Worm (Caenorhabditis elegans) whole organism, L3 larva: ENCODE measurements around the gene tank-1.

ENCODE experiments used
- R02D3.7 ChIP-seq: fragments of 150-350 bp; optimal IDR thresholded peaks from 2 replicates; lab custom pipeline; 2014; ENCODE audit warnings: missing biosample characterization, missing genetic modification characterization
- ZK546.5 ChIP-seq: sonication (generic microtip); optimal IDR thresholded peaks from 2 replicates; lab custom pipeline; 2017; ENCODE audit warnings: missing biosample characterization, missing genetic modification characterization
- aly-2 ChIP-seq: fragments of 150-350 bp; optimal IDR thresholded peaks from 2 replicates; lab custom pipeline; 2014; ENCODE audit warnings: missing biosample characterization, missing genetic modification characterization
- ama-1 ChIP-seq: fragments of 150-350 bp; optimal IDR thresholded peaks from 2 replicates; lab custom pipeline; 2018
- ceh-16 ChIP-seq: sonication (generic microtip); optimal IDR thresholded peaks from 2 replicates; lab custom pipeline; 2017; ENCODE audit warnings: missing biosample characterization, missing genetic modification characterization
- ceh-28 ChIP-seq: fragments of 150-350 bp; optimal IDR thresholded peaks from 2 replicates; lab custom pipeline; 2014; ENCODE audit warnings: missing biosample characterization, missing genetic modification reagents, missing genetic modification characterization
- ceh-82 ChIP-seq: fragments of 150-350 bp; optimal IDR thresholded peaks from 2 replicates; lab custom pipeline; 2014; ENCODE audit warnings: missing biosample characterization, missing genetic modification characterization
- daf-12 ChIP-seq: fragments of 150-350 bp; optimal IDR thresholded peaks from 2 replicates; lab custom pipeline; 2014; ENCODE audit warnings: missing biosample characterization, missing genetic modification reagents, missing genetic modification characterization
- egl-27 ChIP-seq: sonication (generic microtip); optimal IDR thresholded peaks from 4 replicates; lab custom pipeline; 2017; ENCODE audit warnings: missing biosample characterization, missing genetic modification reagents, missing genetic modification characterization
- egl-5 ChIP-seq: fragments of 150-350 bp; optimal IDR thresholded peaks from 2 replicates; lab custom pipeline; 2017; ENCODE audit warnings: missing biosample characterization, missing genetic modification reagents, missing genetic modification characterization, inconsistent platforms
- elt-1 ChIP-seq: fragments of 150-350 bp; optimal IDR thresholded peaks from 2 replicates; lab custom pipeline; 2014; ENCODE audit warnings: missing biosample characterization, missing genetic modification characterization
- elt-2 ChIP-seq: sonication (generic microtip); optimal IDR thresholded peaks from 2 replicates; lab custom pipeline; 2016; ENCODE audit warnings: missing genetic modification reagents, mild to moderate bottlenecking, missing genetic modification characterization, missing compliant biosample characterization
- elt-3 ChIP-seq, 3 experiments: fragments of 150-350 bp in 1 of 3; sonication (generic microtip) in 2 of 3; optimal IDR thresholded peaks; 2 replicates in 2 of 3; 4 replicates in 1 of 3; lab custom pipeline; 2014 to 2017; ENCODE audit warnings: missing biosample characterization in 3 of 3, missing genetic modification characterization in 3 of 3
- fkh-10 ChIP-seq: sonication (generic microtip); optimal IDR thresholded peaks from 2 replicates; lab custom pipeline; 2017; ENCODE audit warnings: missing biosample characterization, missing genetic modification reagents, missing genetic modification characterization
- fkh-2 ChIP-seq: fragments of 150-350 bp; optimal IDR thresholded peaks from 2 replicates; lab custom pipeline; 2014; ENCODE audit warnings: missing biosample characterization, missing genetic modification reagents, missing genetic modification characterization
- hmg-11 ChIP-seq: sonication (generic microtip); optimal IDR thresholded peaks from 2 replicates; lab custom pipeline; 2016; ENCODE audit warnings: missing genetic modification characterization, missing compliant biosample characterization
- jun-1 ChIP-seq: fragments of 150-350 bp; optimal IDR thresholded peaks from 2 replicates; lab custom pipeline; 2014; ENCODE audit warnings: missing biosample characterization, missing genetic modification reagents, missing genetic modification characterization
- lin-15B ChIP-seq: fragments of 150-350 bp; optimal IDR thresholded peaks from 2 replicates; lab custom pipeline; 2014; ENCODE audit warnings: missing biosample characterization, missing genetic modification characterization
- lin-39 ChIP-seq: fragments of 150-350 bp; optimal IDR thresholded peaks from 2 replicates; lab custom pipeline; 2018; ENCODE audit warnings: missing biosample characterization, missing genetic modification reagents, missing genetic modification characterization
- lsy-12 ChIP-seq: sonication (generic microtip); optimal IDR thresholded peaks from 2 replicates; lab custom pipeline; 2016; ENCODE audit warnings: mild to moderate bottlenecking, missing genetic modification characterization, missing compliant biosample characterization
- mdl-1 ChIP-seq: fragments of 150-350 bp; optimal IDR thresholded peaks from 2 replicates; lab custom pipeline; 2014; ENCODE audit warnings: missing biosample characterization, missing genetic modification characterization
- nfya-1 ChIP-seq: sonication (generic microtip); optimal IDR thresholded peaks from 2 replicates; lab custom pipeline; 2017; ENCODE audit warnings: missing genetic modification characterization, mild to moderate bottlenecking, missing compliant biosample characterization, antibody characterized with exemption, moderate library complexity; ENCODE audit not compliant: insufficient read depth
- nhr-11 ChIP-seq: fragments of 150-350 bp; optimal IDR thresholded peaks from 2 replicates; lab custom pipeline; 2014; ENCODE audit warnings: missing biosample characterization, missing genetic modification characterization
- nhr-23 ChIP-seq: fragments of 150-350 bp; optimal IDR thresholded peaks from 2 replicates; lab custom pipeline; 2014; ENCODE audit warnings: missing biosample characterization, missing genetic modification reagents, missing genetic modification characterization
- nhr-237 ChIP-seq: fragments of 150-350 bp; optimal IDR thresholded peaks from 2 replicates; lab custom pipeline; 2014; ENCODE audit warnings: missing biosample characterization, missing genetic modification characterization
- nhr-25 ChIP-seq: sonication (generic microtip); optimal IDR thresholded peaks from 2 replicates; lab custom pipeline; 2017; ENCODE audit warnings: missing biosample characterization, missing genetic modification characterization
- nhr-28 ChIP-seq: fragments of 150-350 bp; optimal IDR thresholded peaks from 2 replicates; lab custom pipeline; 2014; ENCODE audit warnings: missing biosample characterization, missing genetic modification characterization
- nhr-67 ChIP-seq: fragments of 150-350 bp; optimal IDR thresholded peaks from 2 replicates; lab custom pipeline; 2014; ENCODE audit warnings: missing biosample characterization, missing genetic modification characterization
- nhr-76 ChIP-seq: fragments of 150-350 bp; sonication (generic microtip); optimal IDR thresholded peaks from 5 replicates; lab custom pipeline; 2014; ENCODE audit warnings: missing biosample characterization, missing genetic modification characterization
- pqm-1 ChIP-seq: fragments of 150-350 bp; optimal IDR thresholded peaks from 2 replicates; lab custom pipeline; 2017; ENCODE audit warnings: missing biosample characterization, missing genetic modification characterization, inconsistent platforms
- skn-1 ChIP-seq: fragments of 150-350 bp; optimal IDR thresholded peaks from 2 replicates; lab custom pipeline; 2014; ENCODE audit warnings: missing biosample characterization, missing genetic modification characterization
- tbx-2 ChIP-seq: sonication (generic microtip); optimal IDR thresholded peaks from 2 replicates; lab custom pipeline; 2016; ENCODE audit warnings: mild to moderate bottlenecking, missing genetic modification characterization, missing compliant biosample characterization
- unc-39 ChIP-seq: sonication (generic microtip); optimal IDR thresholded peaks from 4 replicates; lab custom pipeline; 2017; ENCODE audit warnings: missing biosample characterization, missing genetic modification characterization
- unc-62 ChIP-seq: fragments of 150-350 bp; sonication (generic microtip); optimal IDR thresholded peaks from 4 replicates; lab custom pipeline; 2014; ENCODE audit warnings: missing biosample characterization, missing genetic modification reagents, missing genetic modification characterization
- ztf-11 ChIP-seq: fragments of 150-350 bp; optimal IDR thresholded peaks from 2 replicates; lab custom pipeline; 2014; ENCODE audit warnings: missing biosample characterization, missing genetic modification characterization
- ztf-4 ChIP-seq: fragments of 150-350 bp; optimal IDR thresholded peaks from 2 replicates; lab custom pipeline; 2014; ENCODE audit warnings: missing biosample characterization, missing genetic modification characterization

Gene tank-1

ce11 chrV:1285657-1286123 lies at the start of gene tank-1:
Gene tank-1, minus strand, starts transcription at chrV:1285707.
- TF ChIP-seq nfya-1 (tag; lab: Kevin White, UChicago) (no peak), fkh-10 (no peak), pqm-1 (tag; lab: Kevin White, UChicago) (peak; percentile 50), egl-5 (tag; lab: Kevin White, UChicago) (peak; percentile 91), ztf-4 (no peak), lin-39 (peak; percentile 14), hmg-11 (tag; lab: Kevin White, UChicago) (peak; percentile 48), nhr-25 (tag; lab: Kevin White, UChicago) (peak; percentile 74), elt-2 (peak; percentile 11)

- TF ChIP-seq aly-2 (tag; lab: Kevin White, UChicago) = no peak
- no peak for TF ChIP-seq elt-1 (tag; lab: Kevin White, UChicago)
- TF ChIP-seq ceh-82 (tag; lab: Kevin White, UChicago) = no peak
- TF ChIP-seq ztf-11 (tag; lab: Kevin White, UChicago) = no peak
- no peak for TF ChIP-seq nhr-67
- no peak for TF ChIP-seq fkh-2
- TF ChIP-seq lin-15B (tag; lab: Kevin White, UChicago) = no peak
- no peak for TF ChIP-seq nhr-237 (tag; lab: Kevin White, UChicago)
- TF ChIP-seq ZK546.5 = no peak
- no peak for TF ChIP-seq nhr-28 (tag; lab: Kevin White, UChicago)
- no peak for TF ChIP-seq egl-27
- no peak for TF ChIP-seq ceh-16
- no peak for TF ChIP-seq pqm-1 (tag; lab: Kevin White, UChicago)
- TF ChIP-seq ceh-28 = no peak
- no peak for TF ChIP-seq nhr-76
- TF ChIP-seq nfya-1 (tag; lab: Kevin White, UChicago) = peak; percentile 9
- TF ChIP-seq elt-2 = no peak
- peak; percentile 8 for TF ChIP-seq lin-39
These were observed 41.8 kb upstream of the tank-1 start for ce11 chrV:1327317-1327716.

DNA sequence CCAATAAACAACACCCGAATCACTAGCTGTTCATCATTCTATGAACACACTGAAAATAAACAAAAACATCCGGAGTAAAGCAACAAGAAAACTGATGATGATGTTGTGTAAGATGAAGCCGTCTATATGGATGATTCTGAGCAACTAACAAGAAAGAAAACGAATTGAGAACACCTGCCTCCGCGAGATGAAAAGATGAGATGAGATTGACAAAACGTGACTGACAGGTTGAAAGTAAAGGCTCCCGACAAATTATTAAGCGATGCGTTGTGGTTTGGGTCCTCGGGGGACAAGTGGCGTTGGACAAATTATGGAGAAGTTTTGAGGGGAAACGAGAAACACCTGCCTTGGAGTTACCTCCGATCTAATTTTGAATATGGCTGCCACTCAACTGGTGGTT lies 40.6 kb upstream of the tank-1 start:
- TF ChIP-seq tbx-2 (tag; lab: Kevin White, UChicago) = no peak
- TF ChIP-seq daf-12 (tag; lab: Kevin White, UChicago) = no peak
- TF ChIP-seq lin-39 = no peak
- no peak for TF ChIP-seq jun-1 (tag; lab: Kevin White, UChicago)
- no peak for TF ChIP-seq ama-1
- no peak for TF ChIP-seq egl-5 (tag; lab: Kevin White, UChicago)
- TF ChIP-seq nhr-23 (tag; lab: Kevin White, UChicago) = no peak
- no peak for TF ChIP-seq fkh-10
- TF ChIP-seq R02D3.7 (tag; lab: Kevin White, UChicago) = no peak

DNA sequence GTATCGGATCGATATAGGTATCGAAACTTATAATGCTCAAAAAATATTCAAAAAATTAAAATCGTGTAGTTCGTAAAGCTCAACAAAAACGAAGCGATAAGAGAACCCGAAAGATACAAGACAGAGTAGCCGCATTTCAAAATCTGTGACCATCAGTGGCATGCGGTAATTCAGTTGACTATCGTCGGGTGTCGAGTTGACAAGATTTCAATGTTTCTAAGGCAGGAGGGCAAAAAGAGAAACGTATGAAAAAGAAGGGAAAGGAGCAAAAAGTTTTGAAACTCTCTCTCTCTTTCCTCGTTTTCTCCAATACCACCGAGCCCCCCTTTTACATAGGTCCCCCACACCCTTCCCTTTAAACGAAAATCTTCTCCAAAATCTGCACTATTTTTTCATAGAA lies 36.3 kb upstream of the tank-1 start:
- no peak for TF ChIP-seq lsy-12 (tag; lab: Kevin White, UChicago)
- peak; percentile 40 for TF ChIP-seq fkh-10

DNA sequence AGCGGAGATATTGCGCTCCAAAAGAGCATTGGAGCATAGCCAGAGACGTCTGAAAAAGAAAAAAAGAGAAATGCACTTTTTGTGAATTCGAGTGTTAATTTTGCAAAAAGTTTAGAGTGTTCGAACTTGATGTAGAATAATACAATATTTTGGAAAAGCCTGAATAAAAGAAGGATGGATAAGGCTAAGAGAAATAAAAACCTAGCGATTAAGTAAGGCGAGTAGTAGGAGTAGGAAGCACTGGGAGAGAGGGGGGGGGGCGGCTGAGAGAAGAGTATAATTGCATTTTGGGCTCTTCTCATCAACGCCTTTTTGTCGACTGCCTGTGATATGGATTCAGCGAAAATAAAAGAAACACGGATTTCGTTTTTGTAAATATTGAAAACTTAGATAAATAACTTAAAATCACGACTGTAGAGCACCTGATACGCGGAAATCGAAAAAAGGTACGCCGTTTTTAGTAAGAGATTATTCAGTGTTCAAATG lies 32.4 kb upstream of the tank-1 start, which contains the start of gene F16B3.3:
Gene F16B3.3 (minus strand): TSS at position 51 of the 486 bp plus-strand sequence.
- TF ChIP-seq fkh-2 (no peak), mdl-1 (no peak), ceh-82 (tag; lab: Kevin White, UChicago) (no peak), ZK546.5 (no peak), ama-1 (no peak), fkh-10 (no peak), lsy-12 (tag; lab: Kevin White, UChicago) (no peak), lin-39 (no peak), tbx-2 (tag; lab: Kevin White, UChicago) (no peak), unc-62 (GFP tag; lab: Kevin White, UChicago) (no peak), unc-39 (tag; lab: Kevin White, UChicago) (no peak), elt-3 (tag; optimal IDR thresholded peaks at IDR 0.05; lab: Kevin White, UChicago) (no peak), ztf-11 (tag; lab: Kevin White, UChicago) (no peak), jun-1 (tag; lab: Kevin White, UChicago) (no peak), nhr-76 (no peak), elt-1 (tag; lab: Kevin White, UChicago) (no peak), nhr-11 (no peak), ztf-4 (no peak), R02D3.7 (tag; lab: Kevin White, UChicago) (no peak), skn-1 (tag; lab: Kevin White, UChicago) (no peak)
